Worm (Caenorhabditis elegans) whole organism, young adult: Measurements from ENCODE around the gene Y45G12B.3.
A peak's percentile ranks its signal among the peaks of the same experiment; 100 is the strongest.

ENCODE experiments used
- B0336.3 ChIP-seq: fragments of 200-800 bp; sonication (Bioruptor generic); IDR thresholded peaks from 2 replicates; pipeline ENCODE4 v1.3.6; 2022; ENCODE audit warnings: missing genetic modification characterization, missing compliant biosample characterization
- C06A6.2 ChIP-seq: fragments of 200-800 bp; sonication (Bioruptor generic); conservative IDR thresholded peaks from 2 replicates; pipeline ENCODE4 v1.3.6; 2022; ENCODE audit warnings: missing genetic modification characterization, missing compliant biosample characterization
- D2030.7 ChIP-seq: fragments of 200-800 bp; sonication (Bioruptor generic); IDR thresholded peaks from 2 replicates; pipeline ENCODE4 v1.3.6; 2022; ENCODE audit warnings: missing genetic modification reagents, missing genetic modification characterization, missing compliant biosample characterization
- F10E7.11 ChIP-seq: sonication (generic microtip); optimal IDR thresholded peaks from 2 replicates; lab custom pipeline; 2017; ENCODE audit warnings: mild to moderate bottlenecking, missing genetic modification characterization, moderate library complexity, missing compliant biosample characterization
- F22D6.2 ChIP-seq: sonication (generic microtip); optimal IDR thresholded peaks from 2 replicates; lab custom pipeline; 2016; ENCODE audit warnings: mild to moderate bottlenecking, missing genetic modification characterization, missing compliant biosample characterization
- F33H1.4 ChIP-seq: fragments of 200-800 bp; sonication (Bioruptor generic); IDR thresholded peaks from 2 replicates; pipeline ENCODE4 v1.3.6; 2022; ENCODE audit warnings: missing genetic modification reagents, missing genetic modification characterization, missing compliant biosample characterization
- F39B2.1 ChIP-seq: fragments of 200-800 bp; sonication (Bioruptor generic); IDR thresholded peaks from 2 replicates; pipeline ENCODE4 v1.3.6; 2022; ENCODE audit warnings: missing genetic modification reagents, missing genetic modification characterization, missing compliant biosample characterization
- F49E8.2 ChIP-seq: sonication (generic microtip); optimal IDR thresholded peaks from 3 replicates; lab custom pipeline; 2017; ENCODE audit warnings: missing genetic modification characterization, mild to moderate bottlenecking, missing compliant biosample characterization, antibody characterized with exemption, moderate library complexity; ENCODE audit not compliant: insufficient read depth
- T07F8.4 ChIP-seq: sonication (generic microtip); optimal IDR thresholded peaks from 2 replicates; lab custom pipeline; 2016; ENCODE audit warnings: mild to moderate bottlenecking, missing genetic modification characterization, moderate library complexity, missing compliant biosample characterization
- T26A5.8 ChIP-seq: sonication (generic microtip); optimal IDR thresholded peaks from 2 replicates; lab custom pipeline; 2016; ENCODE audit warnings: missing genetic modification characterization, missing compliant biosample characterization
- Y53G8AR.9 ChIP-seq: fragments of 200-800 bp; sonication (Bioruptor generic); conservative IDR thresholded peaks from 2 replicates; pipeline ENCODE4 v1.3.6; 2022; ENCODE audit warnings: missing genetic modification reagents, missing genetic modification characterization, missing compliant biosample characterization
- Y95B8A.8 ChIP-seq: fragments of 200-800 bp; sonication (Bioruptor generic); IDR thresholded peaks from 2 replicates; pipeline ENCODE4 v1.3.6; 2022; ENCODE audit warnings: missing genetic modification reagents, missing genetic modification characterization, missing compliant biosample characterization
- akir-1 ChIP-seq: fragments of 200-800 bp; sonication (Bioruptor generic); optimal IDR thresholded peaks from 2 replicates; lab custom pipeline; 2018; ENCODE audit warnings: mild to moderate bottlenecking, missing genetic modification characterization, moderate library complexity, missing compliant biosample characterization
- atf-7 ChIP-seq: sonication (generic microtip); optimal IDR thresholded peaks from 2 replicates; lab custom pipeline; 2017; ENCODE audit warnings: mild to moderate bottlenecking, missing genetic modification characterization, missing compliant biosample characterization
- athp-1 ChIP-seq: sonication (generic microtip); optimal IDR thresholded peaks from 2 replicates; lab custom pipeline; 2017; ENCODE audit warnings: mild to moderate bottlenecking, missing genetic modification characterization, missing compliant biosample characterization
- attf-3 ChIP-seq: fragments of 200-800 bp; sonication (Bioruptor generic); conservative IDR thresholded peaks from 2 replicates; pipeline ENCODE4 v1.3.6; 2022; ENCODE audit warnings: missing genetic modification reagents, missing genetic modification characterization, missing compliant biosample characterization
- attf-6 ChIP-seq: fragments of 200-800 bp; sonication (Bioruptor generic); IDR thresholded peaks from 2 replicates; pipeline ENCODE4 v1.3.6; 2022; ENCODE audit warnings: missing genetic modification reagents, missing genetic modification characterization, missing compliant biosample characterization
- bed-2 ChIP-seq: fragments of 200-800 bp; sonication (Bioruptor generic); IDR thresholded peaks from 2 replicates; pipeline ENCODE4 v1.3.6; 2022; ENCODE audit warnings: missing genetic modification reagents, missing genetic modification characterization, missing compliant biosample characterization
- ceh-100 ChIP-seq: fragments of 200-800 bp; sonication (Bioruptor generic); IDR thresholded peaks from 2 replicates; pipeline ENCODE4 v1.3.6; 2022; ENCODE audit warnings: missing genetic modification reagents, missing genetic modification characterization, missing compliant biosample characterization
- ceh-40 ChIP-seq: fragments of 200-800 bp; sonication (Bioruptor generic); IDR thresholded peaks from 2 replicates; pipeline ENCODE4 v1.3.6; 2022; ENCODE audit warnings: missing genetic modification characterization, missing compliant biosample characterization
- dpff-1 ChIP-seq: sonication (generic microtip); optimal IDR thresholded peaks from 2 replicates; lab custom pipeline; 2017; ENCODE audit warnings: mild to moderate bottlenecking, missing genetic modification characterization, missing compliant biosample characterization
- egl-44 ChIP-seq: fragments of 200-800 bp; sonication (Bioruptor generic); IDR thresholded peaks from 2 replicates; pipeline ENCODE4 v1.3.6; 2022; ENCODE audit warnings: missing genetic modification reagents, missing genetic modification characterization, missing compliant biosample characterization
- egrh-3 ChIP-seq: fragments of 200-800 bp; sonication (Bioruptor generic); IDR thresholded peaks from 2 replicates; pipeline ENCODE4 v1.3.6; 2022; ENCODE audit warnings: missing genetic modification reagents, missing genetic modification characterization, missing compliant biosample characterization
- ets-4 ChIP-seq: fragments of 200-800 bp; sonication (Bioruptor generic); optimal IDR thresholded peaks from 2 replicates; lab custom pipeline; 2018; ENCODE audit warnings: mild to moderate bottlenecking, missing genetic modification characterization, missing compliant biosample characterization
- gei-17 ChIP-seq: fragments of 200-800 bp; sonication (Bioruptor generic); optimal IDR thresholded peaks from 2 replicates; lab custom pipeline; 2018; ENCODE audit warnings: mild to moderate bottlenecking, missing genetic modification characterization, missing compliant biosample characterization
- hmg-1.2 ChIP-seq: fragments of 200-800 bp; sonication (Bioruptor generic); IDR thresholded peaks from 2 replicates; pipeline ENCODE4 v1.3.6; 2022; ENCODE audit warnings: missing genetic modification reagents, missing genetic modification characterization, missing compliant biosample characterization
- hsf-1 ChIP-seq: fragments of 200-800 bp; sonication (Bioruptor generic); IDR thresholded peaks from 2 replicates; pipeline ENCODE4 v1.3.6; 2022; ENCODE audit warnings: missing genetic modification reagents, missing genetic modification characterization, missing compliant biosample characterization
- let-526 ChIP-seq: fragments of 200-800 bp; sonication (Bioruptor generic); IDR thresholded peaks from 2 replicates; pipeline ENCODE4 v1.3.6; 2022; ENCODE audit warnings: missing genetic modification reagents, missing genetic modification characterization, missing compliant biosample characterization
- lir-1 ChIP-seq: fragments of 200-800 bp; sonication (Bioruptor generic); conservative IDR thresholded peaks from 2 replicates; pipeline ENCODE4 v1.3.6; 2022; ENCODE audit warnings: missing genetic modification reagents, missing genetic modification characterization, missing compliant biosample characterization
- madf-10 ChIP-seq: sonication (generic microtip); optimal IDR thresholded peaks from 2 replicates; lab custom pipeline; 2016; ENCODE audit warnings: mild to moderate bottlenecking, missing genetic modification characterization, missing compliant biosample characterization
- nfya-2 ChIP-seq: fragments of 200-800 bp; sonication (Bioruptor generic); IDR thresholded peaks from 2 replicates; pipeline ENCODE4 v1.3.6; 2022; ENCODE audit warnings: missing genetic modification reagents, missing genetic modification characterization, missing compliant biosample characterization
- nfyb-1 ChIP-seq: fragments of 200-800 bp; sonication (Bioruptor generic); IDR thresholded peaks from 2 replicates; pipeline ENCODE4 v1.3.6; 2022; ENCODE audit warnings: missing genetic modification reagents, missing genetic modification characterization, missing compliant biosample characterization
- nhr-90 ChIP-seq: sonication (generic microtip); optimal IDR thresholded peaks from 2 replicates; lab custom pipeline; 2016; ENCODE audit warnings: missing genotype, mild to moderate bottlenecking, missing genetic modification characterization, missing compliant biosample characterization
- pha-4 ChIP-seq: fragments of 150-350 bp; sonication (generic microtip); optimal IDR thresholded peaks from 2 replicates; lab custom pipeline; 2014; ENCODE audit warnings: missing biosample characterization, missing genetic modification reagents, missing genetic modification characterization
- sdz-38 ChIP-seq: sonication (generic microtip); optimal IDR thresholded peaks from 2 replicates; lab custom pipeline; 2016; ENCODE audit warnings: missing genotype, missing genetic modification characterization, missing compliant biosample characterization
- snpc-1.1 ChIP-seq: sonication (generic microtip); optimal IDR thresholded peaks from 2 replicates; lab custom pipeline; 2017; ENCODE audit warnings: missing genetic modification characterization, mild to moderate bottlenecking, missing compliant biosample characterization, antibody characterized with exemption, moderate library complexity, missing genotype, missing genetic modification reagents; ENCODE audit not compliant: insufficient read depth
- sptf-2 ChIP-seq: fragments of 200-800 bp; sonication (Bioruptor generic); optimal IDR thresholded peaks from 2 replicates; lab custom pipeline; 2018; ENCODE audit warnings: mild to moderate bottlenecking, missing genetic modification characterization, missing compliant biosample characterization
- tbp1 ChIP-seq: fragments of 200-800 bp; sonication (Bioruptor generic); optimal IDR thresholded peaks from 2 replicates; lab custom pipeline; 2018; ENCODE audit warnings: mild to moderate bottlenecking, missing genetic modification characterization, missing compliant biosample characterization
- tbx-9 ChIP-seq: sonication (generic microtip); optimal IDR thresholded peaks from 2 replicates; lab custom pipeline; 2016; ENCODE audit warnings: borderline replicate concordance, missing genetic modification characterization, inconsistent platforms, missing compliant biosample characterization
- unc-62 ChIP-seq: fragments of 150-350 bp; optimal IDR thresholded peaks from 2 replicates; lab custom pipeline; 2014; ENCODE audit warnings: missing biosample characterization, missing genetic modification reagents, missing genetic modification characterization
- xnd-1 ChIP-seq: sonication (generic microtip); optimal IDR thresholded peaks from 2 replicates; lab custom pipeline; 2016; ENCODE audit warnings: missing genotype, missing genetic modification reagents, missing genetic modification characterization, missing compliant biosample characterization
- zim-3 ChIP-seq: sonication (generic microtip); optimal IDR thresholded peaks from 2 replicates; lab custom pipeline; 2017; ENCODE audit warnings: mild to moderate bottlenecking, missing genetic modification characterization, moderate library complexity, missing compliant biosample characterization
- ztf-22 ChIP-seq: fragments of 200-800 bp; sonication (Bioruptor generic); optimal IDR thresholded peaks from 2 replicates; lab custom pipeline; 2018; ENCODE audit warnings: mild to moderate bottlenecking, missing genetic modification characterization, moderate library complexity, missing compliant biosample characterization
- ztf-25 ChIP-seq: fragments of 200-800 bp; sonication (Bioruptor generic); IDR thresholded peaks from 2 replicates; pipeline ENCODE4 v1.3.6; 2022; ENCODE audit warnings: missing genetic modification reagents, missing genetic modification characterization, missing compliant biosample characterization
- ztf-6 ChIP-seq: fragments of 200-800 bp; sonication (Bioruptor generic); IDR thresholded peaks from 2 replicates; pipeline ENCODE4 v1.3.6; 2022; ENCODE audit warnings: missing genetic modification reagents, missing genetic modification characterization, missing compliant biosample characterization

Y45G12B.3 gene

ce11 chrV:2688562-2688961 lies 7.5 kb downstream of the Y45G12B.3 start:
- TF ChIP-seq ets-4 (GFP tag; lab: Kevin White, UChicago): no peak
- peak; percentile 63; the same call in 1 of the 2 replicates for TF ChIP-seq Y53G8AR.9 (GFP tag; lab: Robert Waterston, UW)
- TF ChIP-seq ztf-25: 0 out of 2 replicates have a peak, but pooled peaks have one; percentile 60
- TF ChIP-seq madf-10 (tag; lab: Kevin White, UChicago): no peak
- TF ChIP-seq atf-7 (tag; lab: Kevin White, UChicago): no peak
- TF ChIP-seq let-526 (GFP tag; lab: Robert Waterston, UW): no peak
- TF ChIP-seq D2030.7 (GFP tag; lab: Robert Waterston, UW): no peak
- TF ChIP-seq snpc-1.1 (tag; lab: Kevin White, UChicago): no peak
- TF ChIP-seq ztf-22 (GFP tag; lab: Kevin White, UChicago): no peak
- no peak for TF ChIP-seq xnd-1 (tag; lab: Kevin White, UChicago)
- 0 out of 2 replicates have a peak, but pooled peaks have one; percentile 5 for TF ChIP-seq Y95B8A.8
- no peak for TF ChIP-seq nfya-2 (GFP tag; lab: Robert Waterston, UW)
- no peak for TF ChIP-seq pha-4 (tag; lab: Kevin White, UChicago)
- TF ChIP-seq nfyb-1 (GFP tag; lab: Robert Waterston, UW): 0 out of 2 replicates have a peak, but pooled peaks have one; percentile 10
- 0 out of 2 replicates have a peak, but pooled peaks have one; percentile 14 for TF ChIP-seq C06A6.2 (GFP tag; lab: Robert Waterston, UW)

DNA sequence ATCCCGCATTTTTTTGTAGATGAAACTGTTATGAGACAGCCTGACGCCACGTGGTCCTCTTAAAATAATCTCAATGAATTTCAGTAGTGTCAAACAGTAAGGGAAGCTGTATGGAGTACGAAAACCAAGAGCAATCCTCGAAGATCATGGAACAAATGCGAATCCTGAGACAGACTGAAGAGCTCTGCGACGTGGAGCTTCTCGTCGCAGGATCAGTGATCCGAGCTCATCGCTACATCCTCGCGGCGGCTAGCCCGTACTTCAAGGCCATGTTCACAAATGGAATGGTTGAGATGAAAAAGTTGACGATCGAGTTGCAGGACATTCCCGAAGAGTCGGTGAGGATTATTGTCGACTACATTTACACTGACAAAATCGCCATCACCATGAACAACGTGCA lies 11.8 kb downstream of the Y45G12B.3 start:
- TF ChIP-seq F39B2.1 (GFP tag; lab: Robert Waterston, UW) (no peak), akir-1 (no peak), gei-17 (no peak), dpff-1 (tag; lab: Kevin White, UChicago) (no peak), ceh-40 (GFP tag; lab: Robert Waterston, UW) (no peak), Y53G8AR.9 (GFP tag; lab: Robert Waterston, UW) (no peak), F49E8.2 (tag; lab: Kevin White, UChicago) (no peak)
- TF ChIP-seq, all 124 proteins: peak for 0

DNA sequence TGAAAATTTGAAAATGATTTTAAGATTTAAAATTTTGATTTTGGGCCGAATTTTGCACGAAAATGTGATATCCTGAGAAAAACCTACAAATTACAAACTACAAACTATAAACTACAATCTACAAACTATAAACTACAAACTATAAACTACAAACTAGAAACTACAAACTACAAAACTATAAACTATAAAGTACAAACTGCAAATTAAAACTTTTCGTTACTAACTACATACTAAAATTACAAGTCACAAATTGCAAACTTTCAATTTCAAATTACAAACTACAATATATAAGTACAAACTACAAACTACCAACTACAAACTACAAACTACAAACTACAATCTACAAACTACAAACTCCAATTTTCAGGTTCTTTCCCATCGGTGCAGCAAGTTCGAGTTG lies 12.6 kb downstream of the Y45G12B.3 start:
- no peak for TF ChIP-seq attf-6 (GFP tag; lab: Robert Waterston, UW)
- TF ChIP-seq hsf-1 (GFP tag; lab: Robert Waterston, UW): no peak
- no peak for TF ChIP-seq nhr-90 (tag; lab: Kevin White, UChicago)
- TF ChIP-seq unc-62: no peak
- no peak for TF ChIP-seq snpc-1.1 (tag; lab: Kevin White, UChicago)
- TF ChIP-seq T26A5.8 (tag; lab: Kevin White, UChicago): no peak
- no peak for TF ChIP-seq F10E7.11 (tag; lab: Kevin White, UChicago)
- no peak for TF ChIP-seq B0336.3 (GFP tag; lab: Robert Waterston, UW)
- TF ChIP-seq hmg-1.2 (GFP tag; lab: Robert Waterston, UW): no peak
- no peak for TF ChIP-seq F22D6.2 (tag; lab: Kevin White, UChicago)

DNA sequence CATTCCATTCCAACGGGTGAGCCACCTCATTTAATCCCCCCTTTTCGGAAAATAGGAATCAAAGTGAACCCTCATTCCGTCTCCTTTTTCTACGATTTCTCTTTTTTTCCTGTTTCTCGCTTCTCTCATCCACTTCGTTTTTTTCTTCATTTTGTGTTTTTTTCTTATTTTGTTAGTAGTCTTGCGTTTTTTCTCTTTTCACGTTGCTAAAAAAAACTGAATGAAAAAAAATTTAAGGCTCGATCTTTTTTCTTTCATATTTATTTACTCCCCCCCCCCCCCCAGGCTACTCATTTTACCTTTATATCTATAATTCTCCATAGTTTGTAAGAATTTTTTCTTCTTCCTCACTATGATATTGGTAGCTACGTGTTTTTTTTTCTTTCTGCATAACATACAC lies 18.4 kb downstream of the Y45G12B.3 start:
- TF ChIP-seq T07F8.4 (tag; lab: Kevin White, UChicago) (no peak), attf-3 (GFP tag; lab: Robert Waterston, UW) (no peak), egrh-3 (no peak), tbx-9 (tag; lab: Kevin White, UChicago) (no peak), hmg-1.2 (GFP tag; lab: Robert Waterston, UW) (no peak), athp-1 (tag; lab: Kevin White, UChicago) (no peak), zim-3 (no peak), sdz-38 (no peak), egl-44 (no peak), gei-17 (no peak), lir-1 (no peak), bed-2 (GFP tag; lab: Robert Waterston, UW) (no peak), ceh-100 (GFP tag; lab: Robert Waterston, UW) (no peak), tbp1 (GFP tag; lab: Kevin White, UChicago) (no peak), F33H1.4 (GFP tag; lab: Robert Waterston, UW) (no peak), sptf-2 (GFP tag; lab: Kevin White, UChicago) (no peak), ztf-6 (GFP tag; lab: Robert Waterston, UW) (no peak), Y53G8AR.9 (GFP tag; lab: Robert Waterston, UW) (no peak), ets-4 (GFP tag; lab: Kevin White, UChicago) (no peak)
- TF ChIP-seq, all 124 proteins: peak for 0
